Worm (Caenorhabditis elegans) whole organism, L4/young adult: ENCODE data around the gene T26E4.10.

Source experiments
- W03F9.2 ChIP-seq: fragments of 150-350 bp; optimal IDR thresholded peaks from 2 replicates; lab custom pipeline; 2014; ENCODE audit warnings: missing biosample characterization, missing genetic modification characterization
- dao-5 ChIP-seq: sonication (generic microtip); optimal IDR thresholded peaks from 2 replicates; lab custom pipeline; 2016; ENCODE audit warnings: missing genotype, missing genetic modification characterization, moderate library complexity, missing compliant biosample characterization
- him-1 ChIP-seq: sonication (generic microtip); optimal IDR thresholded peaks from 2 replicates; lab custom pipeline; 2016; ENCODE audit warnings: missing genotype, missing genetic modification reagents, missing genetic modification characterization, missing compliant biosample characterization

- TF ChIP-seq him-1 (tag; lab: Kevin White, UChicago) = no peak
- no peak for TF ChIP-seq W03F9.2 (tag; lab: Kevin White, UChicago)
- no peak for TF ChIP-seq dao-5 (tag; lab: Kevin White, UChicago)
These were observed 4.7 kb downstream of the T26E4.10 start, which contains the start of gene T26E4.7 for ce11 chrV:15793270-15793669.
